Worm (Caenorhabditis elegans): ENCODE data around the gene srxa-8.

srxa-8 gene

DNA sequence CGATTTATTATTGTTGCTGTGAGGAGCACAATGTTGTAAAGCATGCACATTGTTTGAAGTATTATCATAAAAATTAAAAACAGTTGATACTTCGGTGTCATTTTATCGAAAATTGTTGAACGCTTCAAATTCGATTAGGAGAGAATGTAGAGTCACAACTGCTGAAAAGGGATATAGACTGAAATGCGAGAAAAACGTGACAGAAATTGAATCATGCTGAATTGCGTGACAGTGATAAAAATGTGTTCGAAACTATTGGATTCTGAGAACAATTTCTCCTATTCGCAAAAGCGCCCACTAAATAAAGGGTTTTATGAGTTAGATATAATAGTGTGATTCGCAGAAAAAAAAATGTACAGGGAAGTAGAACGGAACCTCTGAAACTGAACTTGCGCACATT is at the start of gene srxa-8:
srxa-8 (minus strand) TSS at position 101 of the 400 bp plus-strand sequence.
- TF ChIP-seq ref-1 (GFP tag; conservative IDR thresholded peaks at IDR 0.05) (no peak), ztf-29 (GFP tag; IDR thresholded peaks at IDR 0.05) (no peak), ztf-23 (GFP tag; IDR thresholded peaks at IDR 0.05) (no peak), med-1 (GFP tag; optimal IDR thresholded peaks at IDR 0.05; ENCODE audit: insufficient read depth) (no peak)

DNA sequence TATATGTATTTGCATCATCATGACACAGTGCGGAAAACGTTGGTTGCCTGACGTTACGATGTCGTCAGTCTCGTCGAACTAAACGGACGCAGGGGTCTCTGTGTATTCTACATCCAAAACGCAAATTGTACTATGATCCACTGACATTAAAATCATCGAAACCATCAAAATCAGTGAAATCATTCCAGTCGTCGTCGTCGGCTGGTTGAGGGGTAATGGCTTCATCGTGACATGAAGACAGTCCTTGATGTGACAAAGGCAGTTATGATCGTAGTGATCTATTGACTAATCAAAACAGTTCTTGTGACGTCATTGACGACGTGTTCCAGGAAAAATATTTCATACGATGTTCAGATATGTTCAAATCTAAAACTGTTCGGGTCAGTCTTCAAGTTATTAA is 49.0 kb upstream of the srxa-8 start:
- TF ChIP-seq T22C8.4 (GFP tag; IDR thresholded peaks at IDR 0.05) (no peak), cog-1 (tag; optimal IDR thresholded peaks at IDR 0.05) (no peak), med-1 (GFP tag; optimal IDR thresholded peaks at IDR 0.05; ENCODE audit: insufficient read depth) (no peak), klf-2 (GFP tag; conservative IDR thresholded peaks at IDR 0.05) (no peak), ref-1 (GFP tag; conservative IDR thresholded peaks at IDR 0.05) (no peak), flt-1 (GFP tag; IDR thresholded peaks at IDR 0.05) (no peak), tab-1 (GFP tag; IDR thresholded peaks at IDR 0.05) (no peak)

- no peak for TF ChIP-seq med-1 (GFP tag; optimal IDR thresholded peaks at IDR 0.05; ENCODE audit: insufficient read depth)
- TF ChIP-seq cog-1 (tag; optimal IDR thresholded peaks at IDR 0.05), result no peak
- no peak for TF ChIP-seq ref-1 (GFP tag; conservative IDR thresholded peaks at IDR 0.05)
- TF ChIP-seq T22C8.4 (GFP tag; IDR thresholded peaks at IDR 0.05), result no peak
- TF ChIP-seq flt-1 (GFP tag; IDR thresholded peaks at IDR 0.05), result no peak
- no peak for TF ChIP-seq tab-1 (GFP tag; IDR thresholded peaks at IDR 0.05)
- no peak for TF ChIP-seq ztf-29 (GFP tag; IDR thresholded peaks at IDR 0.05)
- no peak for TF ChIP-seq klf-2 (GFP tag; conservative IDR thresholded peaks at IDR 0.05)
- no peak for TF ChIP-seq ztf-23 (GFP tag; IDR thresholded peaks at IDR 0.05)
Observed at ce11 chrX:13356469-13356868, 47.8 kb upstream of the srxa-8 start.

- no peak for TF ChIP-seq ztf-23 (GFP tag; IDR thresholded peaks at IDR 0.05)
- no peak for TF ChIP-seq med-1 (GFP tag; optimal IDR thresholded peaks at IDR 0.05; ENCODE audit: insufficient read depth)
- TF ChIP-seq T22C8.4 (GFP tag; IDR thresholded peaks at IDR 0.05), result no peak
- no peak for TF ChIP-seq flt-1 (GFP tag; IDR thresholded peaks at IDR 0.05)
- TF ChIP-seq klf-2 (GFP tag; conservative IDR thresholded peaks at IDR 0.05), result no peak
- TF ChIP-seq ztf-29 (GFP tag; IDR thresholded peaks at IDR 0.05), result no peak
- no peak for TF ChIP-seq ref-1 (GFP tag; conservative IDR thresholded peaks at IDR 0.05)
Observed at ce11 chrX:13354672-13355407, 46.2 kb upstream of the srxa-8 start.

ce11 chrX:13353530-13353929 is 44.9 kb upstream of the srxa-8 start:
- no peak for TF ChIP-seq ztf-23 (GFP tag; IDR thresholded peaks at IDR 0.05)
- TF ChIP-seq klf-2 (GFP tag; conservative IDR thresholded peaks at IDR 0.05), result no peak
- TF ChIP-seq tab-1 (GFP tag; IDR thresholded peaks at IDR 0.05), result no peak
- no peak for TF ChIP-seq ztf-29 (GFP tag; IDR thresholded peaks at IDR 0.05)
- TF ChIP-seq cog-1 (tag; optimal IDR thresholded peaks at IDR 0.05), result no peak
- no peak for TF ChIP-seq ref-1 (GFP tag; conservative IDR thresholded peaks at IDR 0.05)
- no peak for TF ChIP-seq T22C8.4 (GFP tag; IDR thresholded peaks at IDR 0.05)
- TF ChIP-seq flt-1 (GFP tag; IDR thresholded peaks at IDR 0.05), result no peak
- TF ChIP-seq med-1 (GFP tag; optimal IDR thresholded peaks at IDR 0.05; ENCODE audit: insufficient read depth), result no peak

DNA sequence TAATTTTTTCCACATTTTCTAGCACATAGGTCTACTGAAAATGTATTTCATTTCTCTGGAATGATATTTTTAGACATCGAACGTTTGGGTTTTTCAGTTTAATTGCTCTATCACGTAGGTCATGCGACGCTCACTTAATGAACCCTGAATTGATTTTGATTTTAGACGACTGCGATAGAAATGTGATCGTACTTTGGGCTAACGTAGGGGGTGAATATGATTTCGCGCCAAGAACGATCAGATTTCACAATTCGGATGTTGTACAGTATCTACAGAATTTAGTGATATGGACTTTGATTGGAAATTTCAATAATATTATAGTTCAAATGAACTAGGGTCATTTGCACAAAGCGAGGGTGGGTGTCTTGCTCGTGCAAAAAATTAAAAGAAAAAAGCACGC is 43.5 kb upstream of the srxa-8 start:
- TF ChIP-seq med-1 (GFP tag; optimal IDR thresholded peaks at IDR 0.05; ENCODE audit: insufficient read depth), result no peak
- TF ChIP-seq flt-1 (GFP tag; IDR thresholded peaks at IDR 0.05), result no peak
- no peak for TF ChIP-seq klf-2 (GFP tag; conservative IDR thresholded peaks at IDR 0.05)
- no peak for TF ChIP-seq ztf-23 (GFP tag; IDR thresholded peaks at IDR 0.05)
- TF ChIP-seq ref-1 (GFP tag; conservative IDR thresholded peaks at IDR 0.05), result no peak
- no peak for TF ChIP-seq ztf-29 (GFP tag; IDR thresholded peaks at IDR 0.05)
- no peak for TF ChIP-seq cog-1 (tag; optimal IDR thresholded peaks at IDR 0.05)
- TF ChIP-seq T22C8.4 (GFP tag; IDR thresholded peaks at IDR 0.05), result no peak
- TF ChIP-seq tab-1 (GFP tag; IDR thresholded peaks at IDR 0.05), result no peak

DNA sequence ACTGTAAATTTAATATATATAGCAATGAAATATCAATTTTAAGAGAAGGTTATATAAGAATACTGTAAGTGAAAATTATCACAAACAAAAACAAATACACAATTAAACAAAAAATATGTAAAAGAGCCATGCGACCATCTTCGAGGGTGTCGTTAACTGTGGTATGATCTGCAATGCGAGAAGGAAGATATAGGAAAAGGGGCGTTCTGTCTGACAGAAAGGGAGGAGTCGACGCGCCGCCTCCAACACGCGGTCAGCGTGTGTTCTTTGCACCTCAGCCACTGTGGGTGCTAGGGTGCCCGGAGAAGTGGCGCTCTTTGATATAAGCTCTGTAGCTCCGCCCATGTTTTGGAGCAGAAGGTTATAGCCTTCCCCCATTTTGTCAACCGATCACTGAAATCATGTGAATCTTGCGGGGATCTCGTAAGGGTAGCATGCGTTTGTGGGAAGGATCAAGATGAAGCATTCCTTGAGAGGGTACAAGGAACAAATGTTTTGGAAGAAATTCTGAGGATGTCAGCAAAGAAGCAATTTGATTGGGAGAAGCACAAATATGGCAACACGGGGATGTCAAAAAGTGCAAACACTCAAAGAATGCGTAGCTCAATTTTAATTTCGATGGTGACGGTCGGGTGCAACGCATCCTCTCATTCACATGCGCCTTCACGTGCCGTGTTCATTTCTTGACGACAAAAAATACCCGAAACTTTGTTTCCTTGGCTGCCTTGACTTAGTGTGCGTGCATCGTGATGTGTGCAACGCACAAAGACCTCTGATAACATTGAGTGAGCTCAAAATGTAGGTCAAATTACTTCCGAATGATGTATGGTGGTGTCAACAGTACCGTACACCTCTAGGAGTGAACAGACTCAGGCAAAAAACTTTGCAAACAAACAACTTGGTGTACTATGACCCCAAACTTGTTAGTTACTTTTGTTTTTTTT is 42.4 kb upstream of the srxa-8 start, which contains the start of gene mxl-3:
mxl-3 (minus strand) TSS at position 1 of the 944 bp plus-strand sequence.
- TF ChIP-seq flt-1 (GFP tag; IDR thresholded peaks at IDR 0.05) (no peak), tab-1 (GFP tag; IDR thresholded peaks at IDR 0.05) (no peak)

- TF ChIP-seq ztf-29 (GFP tag; IDR thresholded peaks at IDR 0.05) (no peak), tab-1 (GFP tag; IDR thresholded peaks at IDR 0.05) (no peak), klf-2 (GFP tag; conservative IDR thresholded peaks at IDR 0.05) (no peak), flt-1 (GFP tag; IDR thresholded peaks at IDR 0.05) (no peak), ztf-23 (GFP tag; IDR thresholded peaks at IDR 0.05) (no peak), cog-1 (tag; optimal IDR thresholded peaks at IDR 0.05) (no peak), med-1 (GFP tag; optimal IDR thresholded peaks at IDR 0.05; ENCODE audit: insufficient read depth) (no peak), T22C8.4 (GFP tag; IDR thresholded peaks at IDR 0.05) (no peak), ref-1 (GFP tag; conservative IDR thresholded peaks at IDR 0.05) (no peak)
Observed at ce11 chrX:13350123-13350798, 41.6 kb upstream of the srxa-8 start.
